Fruit fly (Drosophila melanogaster) whole organism, wandering third instar larva: ENCODE data around the gene Ucp4C.

ENCODE experiments used
- Abd-B ChIP-seq: fragments of >200 bp; optimal IDR thresholded peaks from 2 replicates; lab custom pipeline; 2017; ENCODE audit warnings: missing biosample characterization, missing genetic modification characterization
- CG32264 ChIP-seq: fragments of 200-800 bp; sonication (Bioruptor generic); optimal IDR thresholded peaks from 2 replicates; lab custom pipeline; 2016; ENCODE audit warnings: missing biosample characterization, missing genetic modification characterization
- CG9705 ChIP-seq: fragments of 200-800 bp; sonication (Bioruptor generic); optimal IDR thresholded peaks from 2 replicates; lab custom pipeline; 2018; ENCODE audit warnings: missing biosample characterization, mild to moderate bottlenecking, missing genetic modification characterization
- CrebA ChIP-seq: fragments of 200-800 bp; sonication (Bioruptor generic); optimal IDR thresholded peaks from 2 replicates; lab custom pipeline; 2016; ENCODE audit warnings: missing biosample characterization, mild to moderate bottlenecking, missing genetic modification characterization, borderline replicate concordance
- Dfd ChIP-seq: fragments of >200 bp; optimal IDR thresholded peaks from 2 replicates; lab custom pipeline; 2017; ENCODE audit warnings: missing biosample characterization, missing genetic modification characterization
- Dif ChIP-seq: fragments of 200-275, 200-300 bp; sonication (Bioruptor generic); optimal IDR thresholded peaks from 2 replicates; lab custom pipeline; 2018; ENCODE audit warnings: missing biosample characterization, missing genetic modification characterization; ENCODE audit not compliant: partially characterized antibody
- GATAd ChIP-seq: sonication (Bioruptor generic); optimal IDR thresholded peaks from 2 replicates; lab custom pipeline; 2016; ENCODE audit warnings: missing biosample characterization, missing genetic modification characterization
- HLH106 ChIP-seq: fragments of 200-800 bp; optimal IDR thresholded peaks from 3 replicates; lab custom pipeline; 2019; ENCODE audit warnings: missing biosample characterization, mild to moderate bottlenecking, missing genetic modification characterization, moderate library complexity
- Hnf4 ChIP-seq: fragments of 200-800 bp; sonication (Bioruptor generic); optimal IDR thresholded peaks from 2 replicates; lab custom pipeline; 2016; ENCODE audit warnings: missing biosample characterization, mild to moderate bottlenecking, missing genetic modification characterization
- Hr78 ChIP-seq: fragments of >200 bp; optimal IDR thresholded peaks from 2 replicates; lab custom pipeline; 2017; ENCODE audit warnings: missing biosample characterization, missing genetic modification characterization
- Hr83 ChIP-seq: fragments of 200-300 bp; sonication (Bioruptor generic); optimal IDR thresholded peaks from 2 replicates; lab custom pipeline; 2016; ENCODE audit warnings: missing biosample characterization, mild to moderate bottlenecking, missing genetic modification characterization, moderate library complexity; ENCODE audit not compliant: poor library complexity, severe bottlenecking
- Jra ChIP-seq: sonication (Bioruptor generic); optimal IDR thresholded peaks from 2 replicates; lab custom pipeline; 2016; ENCODE audit warnings: missing biosample characterization, missing genetic modification characterization
- Mio ChIP-seq: sonication (Bioruptor generic); optimal IDR thresholded peaks from 2 replicates; lab custom pipeline; 2016; ENCODE audit warnings: missing biosample characterization, missing genetic modification characterization
- Myc ChIP-seq: fragments of >200 bp; optimal IDR thresholded peaks from 2 replicates; lab custom pipeline; 2017
- N ChIP-seq: fragments of >200 bp; optimal IDR thresholded peaks from 2 replicates; lab custom pipeline; 2018; ENCODE audit warnings: missing biosample characterization, missing external identifiers, missing genetic modification characterization
- OdsH ChIP-seq: fragments of 200-800 bp; sonication (Bioruptor generic); optimal IDR thresholded peaks from 2 replicates; lab custom pipeline; 2016; ENCODE audit warnings: missing biosample characterization, mild to moderate bottlenecking, missing genetic modification characterization
- Rel ChIP-seq, 2 experiments: fragments of 200-800 bp; sonication (Bioruptor generic) in 1 of 2; optimal IDR thresholded peaks; 2 replicates in 1 of 2; 3 replicates in 1 of 2; lab custom pipeline; 2016 to 2019; ENCODE audit warnings: mild to moderate bottlenecking in 2 of 2, missing biosample characterization in 2 of 2, missing genetic modification characterization in 2 of 2, moderate library complexity in 1 of 2
- Sp1 ChIP-seq: fragments of 200-800 bp; sonication (Bioruptor generic); optimal IDR thresholded peaks from 3 replicates; lab custom pipeline; 2019; ENCODE audit warnings: missing biosample characterization, mild to moderate bottlenecking, missing genetic modification characterization, moderate library complexity
- Vsx2 ChIP-seq: fragments of 200-300, 225-300 bp; sonication (Bioruptor generic); optimal IDR thresholded peaks from 2 replicates; lab custom pipeline; 2018; ENCODE audit warnings: missing biosample characterization, missing genetic modification characterization; ENCODE audit not compliant: partially characterized antibody
- br ChIP-seq: fragments of 200-800 bp; sonication (Bioruptor generic); optimal IDR thresholded peaks from 2 replicates; lab custom pipeline; 2016; ENCODE audit warnings: missing biosample characterization, missing genetic modification characterization
- brk ChIP-seq: fragments of 200-800 bp; sonication (Bioruptor generic); optimal IDR thresholded peaks from 2 replicates; lab custom pipeline; 2016; ENCODE audit warnings: missing biosample characterization, mild to moderate bottlenecking, missing genetic modification characterization
- dl ChIP-seq, 2 experiments: fragments of 175-275, 200-275 bp in 1 of 2; fragments of 200-275 bp in 1 of 2; sonication (Bioruptor generic); optimal IDR thresholded peaks; lab custom pipeline; 2018; ENCODE audit warnings: mild to moderate bottlenecking in 2 of 2, missing biosample characterization in 2 of 2, missing genetic modification characterization in 2 of 2, moderate library complexity in 2 of 2; ENCODE audit not compliant: partially characterized antibody in 2 of 2, insufficient read depth in 1 of 2
- dmrt93B ChIP-seq: fragments of 200-800 bp; sonication (Bioruptor generic); optimal IDR thresholded peaks from 2 replicates; lab custom pipeline; 2018; ENCODE audit warnings: missing biosample characterization, mild to moderate bottlenecking, missing genetic modification characterization
- dsf ChIP-seq: sonication (Bioruptor generic); optimal IDR thresholded peaks from 2 replicates; lab custom pipeline; 2016; ENCODE audit warnings: missing biosample characterization, missing genetic modification characterization, borderline replicate concordance
- ey ChIP-seq: fragments of 200-800 bp; sonication (Bioruptor generic); optimal IDR thresholded peaks from 2 replicates; lab custom pipeline; 2016; ENCODE audit warnings: missing biosample characterization, missing genetic modification characterization
- foxo ChIP-seq, 2 experiments: fragments of 200-800 bp; sonication (Bioruptor generic); optimal IDR thresholded peaks; 2 replicates in 1 of 2; 3 replicates in 1 of 2; lab custom pipeline; 2016 to 2017; ENCODE audit warnings: missing biosample characterization in 2 of 2, missing genetic modification characterization in 2 of 2
- fru ChIP-seq: fragments of 200-800 bp; sonication (Bioruptor generic); optimal IDR thresholded peaks from 3 replicates; lab custom pipeline; 2016; ENCODE audit warnings: missing biosample characterization, mild to moderate bottlenecking, missing genetic modification characterization
- h ChIP-seq: fragments of 200-800 bp; sonication (Bioruptor generic); optimal IDR thresholded peaks from 3 replicates; lab custom pipeline; 2016; ENCODE audit warnings: missing biosample characterization, mild to moderate bottlenecking, missing genetic modification characterization
- jim ChIP-seq: fragments of 175-275, 200-325 bp; sonication (Bioruptor generic); optimal IDR thresholded peaks from 2 replicates; lab custom pipeline; 2016; ENCODE audit warnings: missing biosample characterization, mild to moderate bottlenecking, missing genetic modification characterization
- lola ChIP-seq: fragments of >200 bp; optimal IDR thresholded peaks from 2 replicates; lab custom pipeline; 2017; ENCODE audit warnings: missing biosample characterization, missing genetic modification characterization
- psq ChIP-seq: fragments of 200-800 bp; sonication (Bioruptor generic); optimal IDR thresholded peaks from 3 replicates; lab custom pipeline; 2017; ENCODE audit warnings: missing biosample characterization, mild to moderate bottlenecking, missing genetic modification characterization, moderate library complexity
- rgr ChIP-seq: fragments of 200-800 bp; sonication (Bioruptor generic); optimal IDR thresholded peaks from 3 replicates; lab custom pipeline; 2016; ENCODE audit warnings: missing biosample characterization, mild to moderate bottlenecking, missing genetic modification characterization
- sage ChIP-seq: fragments of 200-800 bp; sonication (Bioruptor generic); optimal IDR thresholded peaks from 2 replicates; lab custom pipeline; 2016; ENCODE audit warnings: missing biosample characterization, mild to moderate bottlenecking, missing genetic modification characterization
- sv ChIP-seq: fragments of 200-800 bp; sonication (Bioruptor generic); optimal IDR thresholded peaks from 3 replicates; lab custom pipeline; 2016; ENCODE audit warnings: missing biosample characterization, missing genetic modification characterization
- tai ChIP-seq: sonication (Bioruptor generic); optimal IDR thresholded peaks from 2 replicates; lab custom pipeline; 2016; ENCODE audit warnings: missing biosample characterization, missing genetic modification characterization
- usp ChIP-seq: fragments of >200 bp; optimal IDR thresholded peaks from 2 replicates; lab custom pipeline; 2017; ENCODE audit warnings: missing biosample characterization, missing genetic modification characterization
- woc ChIP-seq: sonication (Bioruptor generic); optimal IDR thresholded peaks from 2 replicates; lab custom pipeline; 2016; ENCODE audit warnings: missing biosample characterization, mild to moderate bottlenecking, missing genetic modification characterization

Ucp4C gene

dm6 chr2L:5943229-5944078, 24.9 kb upstream of the Ucp4C start, which contains the start of the genes Sfp26Ad and Gpdh1:
TSS of gene Sfp26Ad (minus strand) at chr2L:5943304.
TSS of gene Gpdh1 (plus strand) at chr2L:5943643.
- TF ChIP-seq Mio (GFP tag; lab: Kevin White, UChicago): no peak
- TF ChIP-seq CG9705 (GFP tag; lab: Kevin White, UChicago): peak; percentile 79
- peak; percentile 67 for TF ChIP-seq brk (GFP tag; lab: Kevin White, UChicago)
- peak; percentile 74 for TF ChIP-seq ey (GFP tag; lab: Kevin White, UChicago)
- peak; percentile 89 for TF ChIP-seq sv (GFP tag; lab: Kevin White, UChicago)
- no peak for TF ChIP-seq Hr78
- peak; percentile 95 for TF ChIP-seq Dif
- TF ChIP-seq usp (GFP tag; lab: Kevin White, UChicago): no peak
- peak; percentile 30 to 82 for TF ChIP-seq foxo (GFP tag; optimal IDR thresholded peaks at IDR 0.05; lab: Kevin White, UChicago)
- TF ChIP-seq jim: no peak
- peak; percentile 78 for TF ChIP-seq psq (GFP tag; lab: Kevin White, UChicago)
- TF ChIP-seq dsf (GFP tag; lab: Kevin White, UChicago): peak; percentile 88
- peak; percentile 23 for TF ChIP-seq GATAd (GFP tag; lab: Kevin White, UChicago)
- peak; percentile 76 for TF ChIP-seq Hr83
- no peak for TF ChIP-seq N (GFP tag; lab: Kevin White, UChicago)
- peak; percentile 59 for TF ChIP-seq Sp1 (GFP tag; lab: Kevin White, UChicago)
- peak; percentile 87 for TF ChIP-seq rgr (GFP tag; lab: Kevin White, UChicago)
- TF ChIP-seq dl (GFP tag; optimal IDR thresholded peaks at IDR 0.05; lab: Kevin White, UChicago; ENCODE audit: insufficient read depth in 1 of 2, partially characterized antibody in 2 of 2): peak; percentile 92 to 96
- TF ChIP-seq OdsH: peak; percentile 80
- TF ChIP-seq Vsx2 (GFP tag; lab: Kevin White, UChicago): peak; percentile 29
- peak; percentile 38 for TF ChIP-seq Myc (lab: Kevin White, UChicago)
- TF ChIP-seq fru: peak; percentile 83
- TF ChIP-seq CG32264 (GFP tag; lab: Kevin White, UChicago): peak; percentile 57
- peak; percentile 75 for TF ChIP-seq br (GFP tag; lab: Kevin White, UChicago)
- peak; percentile 72 for TF ChIP-seq Jra (GFP tag; lab: Kevin White, UChicago)
- TF ChIP-seq tai (GFP tag; lab: Kevin White, UChicago): no peak
- no peak for TF ChIP-seq Abd-B
- no peak for TF ChIP-seq lola
- peak; percentile 44 for TF ChIP-seq woc (GFP tag; lab: Kevin White, UChicago)
- TF ChIP-seq dmrt93B (GFP tag; lab: Kevin White, UChicago): no peak
- no peak for TF ChIP-seq Rel (GFP tag; optimal IDR thresholded peaks at IDR 0.05; lab: Kevin White, UChicago)
- TF ChIP-seq Rel (tag; optimal IDR thresholded peaks at IDR 0.05; lab: Kevin White, UChicago): peak; percentile 46
- TF ChIP-seq h (GFP tag; lab: Kevin White, UChicago): peak; percentile 87
- peak; percentile 72 for TF ChIP-seq HLH106 (tag; lab: Kevin White, UChicago)
- peak; percentile 89 for TF ChIP-seq CrebA (GFP tag; lab: Kevin White, UChicago)
- TF ChIP-seq Dfd (GFP tag; lab: Kevin White, UChicago): no peak
- peak; percentile 76 for TF ChIP-seq sage
- peak; percentile 87 for TF ChIP-seq Hnf4 (GFP tag; lab: Kevin White, UChicago)
